Fruit fly (Drosophila melanogaster) whole organism, wandering third instar larva: ENCODE data around the gene CG31097.

Experiments used
- Hr83 ChIP-seq: fragments of 200-300 bp; sonication (Bioruptor generic); optimal IDR thresholded peaks from 2 replicates; lab custom pipeline; 2016; ENCODE audit warnings: missing biosample characterization, mild to moderate bottlenecking, missing genetic modification characterization, moderate library complexity; ENCODE audit not compliant: poor library complexity, severe bottlenecking
- br ChIP-seq: fragments of 200-800 bp; sonication (Bioruptor generic); optimal IDR thresholded peaks from 2 replicates; lab custom pipeline; 2016; ENCODE audit warnings: missing biosample characterization, missing genetic modification characterization
- h ChIP-seq: fragments of 200-800 bp; sonication (Bioruptor generic); optimal IDR thresholded peaks from 3 replicates; lab custom pipeline; 2016; ENCODE audit warnings: missing biosample characterization, mild to moderate bottlenecking, missing genetic modification characterization

DNA sequence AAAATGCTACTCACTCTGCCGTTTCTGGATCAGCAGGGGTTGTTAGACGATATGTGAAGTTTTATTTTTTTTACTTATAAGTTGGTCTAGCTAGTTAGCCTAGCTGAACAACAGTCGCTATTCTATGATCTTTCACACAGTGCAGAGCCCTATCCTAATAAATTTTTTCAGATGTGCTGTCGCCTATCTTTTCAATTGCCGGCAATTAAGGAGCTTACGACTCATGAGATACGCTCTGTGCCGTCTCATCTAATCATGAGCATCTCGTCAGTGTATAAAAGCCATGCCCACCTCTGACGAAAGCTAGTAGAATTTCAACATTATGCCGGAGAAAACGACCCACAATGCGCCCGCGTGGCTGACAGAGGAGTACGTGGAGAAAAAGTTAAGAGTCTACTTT is 27.7 kb downstream of the CG31097 start, which contains the start of the genes CG11889 and CG11891:
- TF ChIP-seq br (GFP tag; lab: Kevin White, UChicago) (no peak), Hr83 (GFP tag; lab: Kevin White, UChicago) (no peak), h (GFP tag; lab: Kevin White, UChicago) (no peak)
